Worm (Caenorhabditis elegans) whole organism, L1 larva: ENCODE data around the gene fbxa-39.

Source experiments
- C16A3.4 ChIP-seq: fragments of 150-350 bp; optimal IDR thresholded peaks from 2 replicates; lab custom pipeline; 2014; ENCODE audit warnings: missing biosample characterization, missing genetic modification characterization
- C34B4.2 ChIP-seq: sonication (generic microtip); optimal IDR thresholded peaks from 2 replicates; lab custom pipeline; 2017; ENCODE audit warnings: mild to moderate bottlenecking, missing genetic modification characterization, missing compliant biosample characterization
- Y116A8C.19 ChIP-seq: sonication (generic microtip); optimal IDR thresholded peaks from 2 replicates; lab custom pipeline; 2016; ENCODE audit warnings: missing compliant biosample characterization, missing genetic modification characterization, borderline replicate concordance
- aha-1 ChIP-seq: fragments of 150-350 bp; optimal IDR thresholded peaks from 2 replicates; lab custom pipeline; 2014; ENCODE audit warnings: missing biosample characterization, missing genetic modification characterization
- blmp-1 ChIP-seq: fragments of 150-350 bp; optimal IDR thresholded peaks from 2 replicates; lab custom pipeline; 2014; ENCODE audit warnings: missing biosample characterization, missing genetic modification characterization
- ceh-63 ChIP-seq: fragments of 200-800 bp; sonication (Bioruptor generic); optimal IDR thresholded peaks from 2 replicates; lab custom pipeline; 2018; ENCODE audit warnings: mild to moderate bottlenecking, missing genetic modification characterization, missing compliant biosample characterization
- ceh-88 ChIP-seq: fragments of 200-800 bp; sonication (Bioruptor generic); IDR thresholded peaks from 2 replicates; pipeline ENCODE4 v1.3.6; 2022; ENCODE audit warnings: missing genetic modification characterization, missing compliant biosample characterization
- ceh-90 ChIP-seq: sonication (generic microtip); optimal IDR thresholded peaks from 2 replicates; lab custom pipeline; 2016; ENCODE audit warnings: missing genetic modification characterization, missing compliant biosample characterization
- dpl-1 ChIP-seq, 3 experiments: fragments of 150-350 bp in 2 of 3; sonication (generic microtip) in 1 of 3; optimal IDR thresholded peaks; 2 replicates each; lab custom pipeline; 2014 to 2017; ENCODE audit warnings: missing biosample characterization in 3 of 3, missing genetic modification characterization in 3 of 3, missing genetic modification reagents in 3 of 3
- dsc-1 ChIP-seq: sonication (generic microtip); optimal IDR thresholded peaks from 2 replicates; lab custom pipeline; 2016; ENCODE audit warnings: mild to moderate bottlenecking, missing genetic modification characterization, missing compliant biosample characterization
- efl-1 ChIP-seq, 4 experiments: fragments of 150-350 bp; optimal IDR thresholded peaks in 3 of 4; peaks in 1 of 4; 1 replicate in 1 of 4; 2 replicates in 3 of 4; lab custom pipeline; 2014; ENCODE audit warnings: missing biosample characterization in 2 of 4, missing genetic modification characterization in 2 of 4, missing genetic modification reagents in 2 of 4
- efl-3 ChIP-seq: fragments of 200-800 bp; sonication (Bioruptor generic); optimal IDR thresholded peaks from 2 replicates; lab custom pipeline; 2018; ENCODE audit warnings: mild to moderate bottlenecking, missing genetic modification characterization, missing compliant biosample characterization
- egl-13 ChIP-seq: sonication (generic microtip); optimal IDR thresholded peaks from 2 replicates; lab custom pipeline; 2016; ENCODE audit warnings: missing genotype, missing genetic modification reagents, missing genetic modification characterization, missing compliant biosample characterization
- egl-27 ChIP-seq, 2 experiments: fragments of 150-350 bp in 1 of 2; sonication (generic microtip); optimal IDR thresholded peaks; 3 replicates each; lab custom pipeline; 2017 to 2018; ENCODE audit warnings: missing biosample characterization in 2 of 2, missing genetic modification characterization in 2 of 2, missing genetic modification reagents in 2 of 2
- elt-2 ChIP-seq: sonication (generic microtip); optimal IDR thresholded peaks from 2 replicates; lab custom pipeline; 2016; ENCODE audit warnings: missing genetic modification characterization, mild to moderate bottlenecking, inconsistent platforms, missing compliant biosample characterization, missing genetic modification reagents
- ets-5 ChIP-seq: fragments of 200-800 bp; sonication (Bioruptor generic); IDR thresholded peaks from 2 replicates; pipeline ENCODE4 v1.3.6; 2022; ENCODE audit warnings: missing genetic modification characterization, missing compliant biosample characterization
- fkh-4 ChIP-seq: sonication (generic microtip); optimal IDR thresholded peaks from 2 replicates; lab custom pipeline; 2016; ENCODE audit warnings: missing compliant biosample characterization, missing genetic modification characterization, borderline replicate concordance
- fkh-8 ChIP-seq: sonication (generic microtip); optimal IDR thresholded peaks from 2 replicates; lab custom pipeline; 2016; ENCODE audit warnings: mild to moderate bottlenecking, missing genetic modification characterization, missing compliant biosample characterization
- fos-1 ChIP-seq: fragments of 150-350 bp; optimal IDR thresholded peaks from 2 replicates; lab custom pipeline; 2014; ENCODE audit warnings: missing biosample characterization, missing genetic modification characterization
- hlh-17 ChIP-seq: fragments of 200-800 bp; sonication (Bioruptor generic); optimal IDR thresholded peaks from 2 replicates; lab custom pipeline; 2018; ENCODE audit warnings: missing genetic modification characterization, mild to moderate bottlenecking, missing compliant biosample characterization, moderate library complexity, borderline replicate concordance
- isw-1 ChIP-seq: fragments of 200-800 bp; sonication (Bioruptor generic); IDR thresholded peaks from 2 replicates; pipeline ENCODE4 v1.3.6; 2022; ENCODE audit warnings: missing genetic modification characterization, missing compliant biosample characterization
- lin-35 ChIP-seq, 2 experiments: fragments of 150-350 bp; optimal IDR thresholded peaks; 2 replicates each; lab custom pipeline; 2014; ENCODE audit warnings: missing biosample characterization in 2 of 2, missing genetic modification characterization in 2 of 2, missing genetic modification reagents in 2 of 2
- lsy-2 ChIP-seq, 2 experiments: fragments of 150-350 bp; optimal IDR thresholded peaks; 2 replicates each; lab custom pipeline; 2014; ENCODE audit warnings: missing biosample characterization in 2 of 2, missing genetic modification characterization in 2 of 2
- mab-9 ChIP-seq: fragments of 200-800 bp; sonication (Bioruptor generic); IDR thresholded peaks from 2 replicates; pipeline ENCODE4 v1.3.6; 2022; ENCODE audit warnings: missing genetic modification reagents, missing genetic modification characterization, missing compliant biosample characterization
- mdl-1 ChIP-seq, 2 experiments: fragments of 150-350 bp; optimal IDR thresholded peaks; 2 replicates each; lab custom pipeline; 2014 to 2017; ENCODE audit warnings: missing biosample characterization in 2 of 2, missing genetic modification characterization in 2 of 2, inconsistent platforms in 1 of 2
- nhr-237 ChIP-seq: fragments of 150-350 bp; optimal IDR thresholded peaks from 2 replicates; lab custom pipeline; 2014; ENCODE audit warnings: missing biosample characterization, missing genetic modification characterization
- nhr-28 ChIP-seq: fragments of 150-350 bp; optimal IDR thresholded peaks from 2 replicates; lab custom pipeline; 2014; ENCODE audit warnings: missing biosample characterization, missing genetic modification characterization
- nhr-47 ChIP-seq: sonication (generic microtip); optimal IDR thresholded peaks from 2 replicates; lab custom pipeline; 2016; ENCODE audit warnings: mild to moderate bottlenecking, missing genetic modification characterization, moderate library complexity, missing compliant biosample characterization
- nhr-71 ChIP-seq: sonication (generic microtip); optimal IDR thresholded peaks from 2 replicates; lab custom pipeline; 2016; ENCODE audit warnings: mild to moderate bottlenecking, missing genetic modification characterization, moderate library complexity, missing compliant biosample characterization
- nhr-76 ChIP-seq: sonication (generic microtip); optimal IDR thresholded peaks from 2 replicates; lab custom pipeline; 2017; ENCODE audit warnings: missing biosample characterization, missing genetic modification characterization
- nhr-90 ChIP-seq: sonication (generic microtip); optimal IDR thresholded peaks from 2 replicates; lab custom pipeline; 2016; ENCODE audit warnings: mild to moderate bottlenecking, missing genetic modification characterization, missing compliant biosample characterization; ENCODE audit not compliant: poor library complexity
- pag-3 ChIP-seq: sonication (generic microtip); optimal IDR thresholded peaks from 2 replicates; lab custom pipeline; 2017; ENCODE audit warnings: missing genetic modification characterization, mild to moderate bottlenecking, missing compliant biosample characterization, antibody characterized with exemption, borderline replicate concordance; ENCODE audit not compliant: insufficient read depth
- rnt-1 ChIP-seq: sonication (generic microtip); optimal IDR thresholded peaks from 2 replicates; lab custom pipeline; 2016; ENCODE audit warnings: mild to moderate bottlenecking, missing genetic modification characterization, moderate library complexity, missing compliant biosample characterization
- snpc-4 ChIP-seq: fragments of 150-350 bp; optimal IDR thresholded peaks from 2 replicates; lab custom pipeline; 2014; ENCODE audit warnings: missing biosample characterization, missing genetic modification characterization
- snu-23 ChIP-seq: sonication (generic microtip); optimal IDR thresholded peaks from 2 replicates; lab custom pipeline; 2016; ENCODE audit warnings: missing genetic modification characterization, missing compliant biosample characterization
- sox-4 ChIP-seq: sonication (generic microtip); optimal IDR thresholded peaks from 2 replicates; lab custom pipeline; 2016; ENCODE audit warnings: missing genetic modification characterization, missing compliant biosample characterization
- swsn-7 ChIP-seq: sonication (generic microtip); optimal IDR thresholded peaks from 2 replicates; lab custom pipeline; 2016; ENCODE audit warnings: missing genetic modification characterization, missing compliant biosample characterization
- tbx-2 ChIP-seq: sonication (generic microtip); optimal IDR thresholded peaks from 2 replicates; lab custom pipeline; 2016; ENCODE audit warnings: missing genetic modification characterization, missing compliant biosample characterization
- unc-62 ChIP-seq: fragments of 150-350 bp; optimal IDR thresholded peaks from 2 replicates; lab custom pipeline; 2014; ENCODE audit warnings: missing biosample characterization, missing genetic modification reagents, missing genetic modification characterization
- unc-86 ChIP-seq: sonication (generic microtip); optimal IDR thresholded peaks from 2 replicates; lab custom pipeline; 2016; ENCODE audit warnings: missing genetic modification characterization, missing compliant biosample characterization
- unc-98 ChIP-seq: fragments of 200-800 bp; sonication (Bioruptor generic); IDR thresholded peaks from 2 replicates; pipeline ENCODE4 v1.3.6; 2022; ENCODE audit warnings: missing genetic modification characterization, missing compliant biosample characterization
- xbp-1 ChIP-seq: sonication (generic microtip); optimal IDR thresholded peaks from 2 replicates; lab custom pipeline; 2016; ENCODE audit warnings: missing genetic modification characterization, missing compliant biosample characterization
- zag-1 ChIP-seq: fragments of 150-350 bp; optimal IDR thresholded peaks from 2 replicates; lab custom pipeline; 2014; ENCODE audit warnings: missing biosample characterization, missing genetic modification characterization
- ztf-4 ChIP-seq: fragments of 150-350 bp; optimal IDR thresholded peaks from 2 replicates; lab custom pipeline; 2014; ENCODE audit warnings: missing biosample characterization, missing genetic modification characterization

The fbxa-39 gene

DNA sequence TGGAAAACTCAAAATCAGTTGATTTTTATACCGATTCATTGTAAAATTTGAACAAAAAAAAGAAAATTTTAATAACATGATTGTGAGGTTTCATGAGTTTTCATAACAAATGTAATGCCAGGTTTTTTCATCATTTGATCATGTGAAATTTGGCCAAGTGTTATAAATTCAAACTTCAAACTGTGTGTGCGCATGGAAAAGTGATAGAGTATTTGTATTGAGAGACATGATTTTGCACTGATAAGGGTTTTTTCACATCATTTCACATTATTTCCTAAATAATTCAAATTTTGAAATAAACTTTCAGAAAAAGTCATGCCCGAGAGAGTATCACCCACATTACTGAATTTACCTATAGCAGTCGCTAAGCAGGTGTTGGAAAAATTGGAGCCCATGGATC is 18.3 kb downstream of the fbxa-39 start, which contains the start of gene fbxa-219:
Gene fbxa-219, plus strand, starts transcription at position 277 of the 400 bp plus-strand sequence.
- TF ChIP-seq nhr-71 (tag; lab: Kevin White, UChicago) (no peak), lin-35 (GFP tag; optimal IDR thresholded peaks at IDR 0.05; lab: Kevin White, UChicago) (peak in 1 of 2 experiments; percentile 45), ztf-4 (tag; lab: Kevin White, UChicago) (no peak), mdl-1 (tag; optimal IDR thresholded peaks at IDR 0.05; lab: Kevin White, UChicago) (no peak), elt-2 (tag; lab: Kevin White, UChicago) (peak; percentile 32), unc-98 (GFP tag; lab: Robert Waterston, UW) (no peak)

- no peak for TF ChIP-seq ets-5 (GFP tag; lab: Robert Waterston, UW)
- no peak for TF ChIP-seq fkh-8 (tag; lab: Kevin White, UChicago)
- no peak for TF ChIP-seq hlh-17
- TF ChIP-seq lin-35 (GFP tag; optimal IDR thresholded peaks at IDR 0.05; lab: Kevin White, UChicago): peak in 1 of 2 experiments; percentile 8
- TF ChIP-seq efl-1 (optimal IDR thresholded peaks at IDR 0.05; lab: Kevin White, UChicago): no peak
- peak in 1 of 2 experiments; percentile 80 for TF ChIP-seq efl-1 (GFP tag; optimal IDR thresholded peaks at IDR 0.05 in 1 of 2; lab: Kevin White, UChicago)
Observed at ce11 chrIII:2294736-2295135, 21.9 kb downstream of the fbxa-39 start.

ce11 chrIII:2304149-2304548 is 31.3 kb downstream of the fbxa-39 start:
- no peak for TF ChIP-seq efl-1 (optimal IDR thresholded peaks at IDR 0.05; lab: Kevin White, UChicago)
- TF ChIP-seq efl-1 (GFP tag; optimal IDR thresholded peaks at IDR 0.05 in 1 of 2; lab: Kevin White, UChicago): peak in 1 of 2 experiments; percentile 26
- no peak for TF ChIP-seq ceh-88 (GFP tag; lab: Robert Waterston, UW)
- no peak for TF ChIP-seq C34B4.2 (tag; lab: Kevin White, UChicago)

ce11 chrIII:2304867-2305266 is 32.0 kb downstream of the fbxa-39 start, which contains the start of gene Y54F10BM.9:
Gene Y54F10BM.9, minus strand, starts transcription at chrIII:2304927.
- no peak for TF ChIP-seq xbp-1 (tag; lab: Kevin White, UChicago)
- no peak for TF ChIP-seq fos-1 (tag; lab: Kevin White, UChicago)
- TF ChIP-seq elt-2 (tag; lab: Kevin White, UChicago): no peak
- TF ChIP-seq lsy-2 (tag; optimal IDR thresholded peaks at IDR 0.05; lab: Kevin White, UChicago): peak; percentile 36 to 52
- TF ChIP-seq rnt-1 (tag; lab: Kevin White, UChicago): peak; percentile 53
- no peak for TF ChIP-seq ztf-4 (tag; lab: Kevin White, UChicago)
- no peak for TF ChIP-seq unc-86
- peak; percentile 20 to 55 for TF ChIP-seq lin-35 (GFP tag; optimal IDR thresholded peaks at IDR 0.05; lab: Kevin White, UChicago)
- peak; percentile 76 to 82 for TF ChIP-seq efl-1 (optimal IDR thresholded peaks at IDR 0.05; lab: Kevin White, UChicago)
- TF ChIP-seq efl-1 (GFP tag; optimal IDR thresholded peaks at IDR 0.05 in 1 of 2; lab: Kevin White, UChicago): peak; percentile 43 to 95
- no peak for TF ChIP-seq nhr-237 (tag; lab: Kevin White, UChicago)
- TF ChIP-seq efl-3 (GFP tag; lab: Kevin White, UChicago): no peak
- no peak for TF ChIP-seq nhr-90 (tag; lab: Kevin White, UChicago)
- TF ChIP-seq unc-62 (GFP tag; lab: Kevin White, UChicago): no peak
- peak; percentile 13 for TF ChIP-seq tbx-2 (tag; lab: Kevin White, UChicago)
- TF ChIP-seq blmp-1 (tag; lab: Kevin White, UChicago): peak; percentile 8
- no peak for TF ChIP-seq nhr-28 (tag; lab: Kevin White, UChicago)
- no peak for TF ChIP-seq aha-1 (tag; lab: Kevin White, UChicago)
- no peak for TF ChIP-seq nhr-47 (tag; lab: Kevin White, UChicago)
- TF ChIP-seq dsc-1 (tag; lab: Kevin White, UChicago): peak; percentile 23
- no peak for TF ChIP-seq pag-3 (tag; lab: Kevin White, UChicago)
- TF ChIP-seq snu-23 (GFP tag; lab: Kevin White, UChicago): peak; percentile 58
- no peak for TF ChIP-seq ceh-63 (GFP tag; lab: Kevin White, UChicago)
- no peak for TF ChIP-seq C16A3.4 (tag; lab: Kevin White, UChicago)
- no peak for TF ChIP-seq isw-1
- no peak for TF ChIP-seq nhr-76 (tag; lab: Kevin White, UChicago)
- TF ChIP-seq sox-4 (tag; lab: Kevin White, UChicago): no peak
- TF ChIP-seq fkh-4 (tag; lab: Kevin White, UChicago): no peak
- no peak for TF ChIP-seq egl-27 (tag; optimal IDR thresholded peaks at IDR 0.05; lab: Kevin White, UChicago)
- TF ChIP-seq snpc-4 (tag; lab: Kevin White, UChicago): no peak
- TF ChIP-seq C34B4.2 (tag; lab: Kevin White, UChicago): no peak
- peak; percentile 24 for TF ChIP-seq swsn-7 (tag; lab: Kevin White, UChicago)
- TF ChIP-seq Y116A8C.19 (tag; lab: Kevin White, UChicago): no peak
- peak; percentile 1 for TF ChIP-seq fkh-8 (tag; lab: Kevin White, UChicago)
- peak; percentile 6 to 15 (median 10) for TF ChIP-seq dpl-1 (GFP tag; optimal IDR thresholded peaks at IDR 0.05; lab: Kevin White, UChicago)
- no peak for TF ChIP-seq mab-9 (GFP tag; lab: Robert Waterston, UW)
- no peak for TF ChIP-seq ceh-90 (tag; lab: Kevin White, UChicago)
- no peak for TF ChIP-seq egl-13 (tag; lab: Kevin White, UChicago)
- TF ChIP-seq zag-1: no peak
